Fruit fly (Drosophila melanogaster) Kc167 (cell line): ENCODE data around the gene CG11584.

ENCODE experiments used
- Myc ChIP-seq: fragments of >200 bp; optimal IDR thresholded peaks from 2 replicates; lab custom pipeline; 2017; ENCODE audit warnings: missing external identifiers
- Sin3A ChIP-seq: fragments of >200 bp; optimal IDR thresholded peaks from 2 replicates; lab custom pipeline; 2018; ENCODE audit warnings: missing external identifiers
- h ChIP-seq: fragments of >200 bp; optimal IDR thresholded peaks from 3 replicates; lab custom pipeline; 2018; ENCODE audit warnings: missing external identifiers
- insv ChIP-seq: fragments of >200 bp; optimal IDR thresholded peaks from 3 replicates; lab custom pipeline; 2018; ENCODE audit warnings: missing external identifiers
- psq ChIP-seq: fragments of >200 bp; optimal IDR thresholded peaks from 2 replicates; lab custom pipeline; 2017; ENCODE audit warnings: missing external identifiers
- ttk ChIP-seq: sonication (Bioruptor generic); optimal IDR thresholded peaks from 2 replicates; lab custom pipeline; 2017; ENCODE audit warnings: missing external identifiers

- no peak for TF ChIP-seq ttk (lab: Kevin White, UChicago)
- TF ChIP-seq h (lab: Kevin White, UChicago), result no peak
- no peak for TF ChIP-seq Sin3A
- no peak for TF ChIP-seq Myc (lab: Kevin White, UChicago)
- no peak for TF ChIP-seq insv (lab: Kevin White, UChicago)
- TF ChIP-seq psq (lab: Kevin White, UChicago), result no peak
These were observed 36.0 kb downstream of the CG11584 start for dm6 chrX:14216844-14217243.
